Worm (Caenorhabditis elegans) whole organism, young adult: ENCODE measurements around the gene C05C10.3.

Experiments
- F49E8.2 ChIP-seq: sonication (generic microtip); optimal IDR thresholded peaks from 3 replicates; lab custom pipeline; 2017; ENCODE audit warnings: missing genetic modification characterization, mild to moderate bottlenecking, missing compliant biosample characterization, antibody characterized with exemption, moderate library complexity; ENCODE audit not compliant: insufficient read depth
- ama-1 ChIP-seq, 3 experiments: fragments of 150-350 bp in 1 of 3; sonication (generic microtip) in 2 of 3; optimal IDR thresholded peaks; 2 replicates each; lab custom pipeline; 2014 to 2018; ENCODE audit warnings: missing biosample characterization in 2 of 3, missing genetic modification characterization in 2 of 3, missing genetic modification reagents in 2 of 3
- ceh-100 ChIP-seq: fragments of 200-800 bp; sonication (Bioruptor generic); IDR thresholded peaks from 2 replicates; pipeline ENCODE4 v1.3.6; 2022; ENCODE audit warnings: missing genetic modification reagents, missing genetic modification characterization, missing compliant biosample characterization
- dox-1 ChIP-seq: fragments of 200-800 bp; sonication (Bioruptor generic); IDR thresholded peaks from 2 replicates; pipeline ENCODE4 v1.3.6; 2022; ENCODE audit warnings: missing genetic modification reagents, missing genetic modification characterization, missing compliant biosample characterization
- sea-2 ChIP-seq: fragments of 200-800 bp; sonication (Bioruptor generic); IDR thresholded peaks from 2 replicates; pipeline ENCODE4 v1.3.6; 2022; ENCODE audit warnings: missing genetic modification characterization, missing compliant biosample characterization
- snpc-1.1 ChIP-seq: sonication (generic microtip); optimal IDR thresholded peaks from 2 replicates; lab custom pipeline; 2017; ENCODE audit warnings: missing genetic modification characterization, mild to moderate bottlenecking, missing compliant biosample characterization, antibody characterized with exemption, moderate library complexity, missing genotype, missing genetic modification reagents; ENCODE audit not compliant: insufficient read depth
- somi-1 ChIP-seq: fragments of 200-800 bp; sonication (Bioruptor generic); optimal IDR thresholded peaks from 2 replicates; lab custom pipeline; 2018; ENCODE audit warnings: mild to moderate bottlenecking, missing genetic modification characterization, missing compliant biosample characterization
- tbp1 ChIP-seq: fragments of 200-800 bp; sonication (Bioruptor generic); optimal IDR thresholded peaks from 2 replicates; lab custom pipeline; 2018; ENCODE audit warnings: mild to moderate bottlenecking, missing genetic modification characterization, missing compliant biosample characterization

- no peak for TF ChIP-seq ceh-100
- TF ChIP-seq F49E8.2, result no peak
- no peak for TF ChIP-seq snpc-1.1
- no peak for TF ChIP-seq somi-1 (GFP tag; lab: Kevin White, UChicago)
- no peak for TF ChIP-seq dox-1 (GFP tag; lab: Robert Waterston, UW)
- TF ChIP-seq ama-1 (optimal IDR thresholded peaks at IDR 0.05; lab: Kevin White, UChicago), result no peak
- no peak for TF ChIP-seq ama-1 (GFP tag; optimal IDR thresholded peaks at IDR 0.05; lab: Kevin White, UChicago)
- no peak for TF ChIP-seq tbp1 (GFP tag; lab: Kevin White, UChicago)
- no peak for TF ChIP-seq sea-2 (GFP tag; lab: Robert Waterston, UW)
Observed at ce11 chrII:9916177-9916576, 20.5 kb downstream of the C05C10.3 start, which contains the start of gene F26C11.4.
